Fruit fly (Drosophila melanogaster) S2 (cell line): ENCODE data around the gene GC2.
"Not testable (repeated sequence)": the region's sequence is repeated elsewhere in the genome, so short reads cannot be mapped to it uniquely, and the experiment has no call there.

Source experiments
- CG8478 ChIP-seq: fragments of >200 bp; optimal IDR thresholded peaks from 2 replicates; lab custom pipeline; 2018
- CTCF ChIP-seq, 2 experiments: fragments of >200 bp; optimal IDR thresholded peaks; 2 replicates each; lab custom pipeline; 2018

GC2 gene

dm6 chr3R:11971394-11971793, at the start of gene GC2:
GC2 (plus strand) TSS chr3R:11971694.
- TF ChIP-seq CTCF (optimal IDR thresholded peaks at IDR 0.05; lab: Kevin White, UChicago), result no peak
- TF ChIP-seq CG8478, result no peak

dm6 chr3R:11930962-11931361, 40.5 kb upstream of the GC2 start, which contains the start of gene CG14731:
CG14731 (plus strand) TSS chr3R:11931262.
- TF ChIP-seq CG8478 (no peak), CTCF (optimal IDR thresholded peaks at IDR 0.05; lab: Kevin White, UChicago) (no peak)

- no peak for TF ChIP-seq CG8478
- peak; percentile 52 to 55 for TF ChIP-seq CTCF (optimal IDR thresholded peaks at IDR 0.05; lab: Kevin White, UChicago)
Observed at dm6 chr3R:11933903-11934302, 37.6 kb upstream of the GC2 start.

dm6 chr3R:11937427-11938114, 33.9 kb upstream of the GC2 start:
- TF ChIP-seq CG8478, result no peak
- no peak for TF ChIP-seq CTCF (optimal IDR thresholded peaks at IDR 0.05; lab: Kevin White, UChicago)

dm6 chr3R:11941116-11941515, 30.4 kb upstream of the GC2 start:
- TF ChIP-seq CG8478, result no peak

dm6 chr3R:11945450-11946317, 25.8 kb upstream of the GC2 start:
- TF ChIP-seq CTCF (optimal IDR thresholded peaks at IDR 0.05; lab: Kevin White, UChicago) (no peak), CG8478 (no peak)

- TF ChIP-seq CTCF (optimal IDR thresholded peaks at IDR 0.05; lab: Kevin White, UChicago), result no peak
- no peak for TF ChIP-seq CG8478
Observed at dm6 chr3R:11947079-11947869, 24.2 kb upstream of the GC2 start.

- TF ChIP-seq CTCF (optimal IDR thresholded peaks at IDR 0.05; lab: Kevin White, UChicago) (no peak), CG8478 (no peak)
Observed at dm6 chr3R:11947959-11948358, 23.5 kb upstream of the GC2 start.

dm6 chr3R:11948903-11949358, 22.6 kb upstream of the GC2 start, which contains the start of gene Cad87A:
Cad87A (minus strand) TSS chr3R:11949129.
- TF ChIP-seq CTCF (optimal IDR thresholded peaks at IDR 0.05; lab: Kevin White, UChicago) (no peak), CG8478 (no peak)

dm6 chr3R:11949387-11950029, 22.0 kb upstream of the GC2 start, which contains the start of gene CG31211:
CG31211 (plus strand) TSS chr3R:11949680.
- no peak for TF ChIP-seq CTCF (optimal IDR thresholded peaks at IDR 0.05; lab: Kevin White, UChicago)
- TF ChIP-seq CG8478, result no peak

dm6 chr3R:11956444-11956843, 15.1 kb upstream of the GC2 start, which contains the start of gene Hsp70Aa:
Hsp70Aa (minus strand) TSS chr3R:11956544.
- TF ChIP-seq CTCF (optimal IDR thresholded peaks at IDR 0.05; lab: Kevin White, UChicago); CG8478: not testable (repeated sequence)

dm6 chr3R:11957388-11957787, 14.1 kb upstream of the GC2 start:
- TF ChIP-seq CG8478 (no peak), CTCF (optimal IDR thresholded peaks at IDR 0.05; lab: Kevin White, UChicago) (no peak)

dm6 chr3R:11958235-11958634, 13.3 kb upstream of the GC2 start, which contains the start of gene Hsp70Ab:
Hsp70Ab (plus strand) TSS chr3R:11958535.
- TF ChIP-seq CG8478; CTCF (optimal IDR thresholded peaks at IDR 0.05; lab: Kevin White, UChicago): not testable (repeated sequence)

dm6 chr3R:11962739-11963214, 8.7 kb upstream of the GC2 start, which contains the start of the genes CG3281 and aurA:
CG3281 (minus strand) TSS chr3R:11962805.
aurA (plus strand) TSS chr3R:11963124.
- TF ChIP-seq CG8478 (no peak), CTCF (optimal IDR thresholded peaks at IDR 0.05; lab: Kevin White, UChicago) (no peak)
